Fruit fly (Drosophila melanogaster) whole organism, embryonic: ENCODE measurements around the gene CG15014.

Source experiments
- Ada2b ChIP-seq: fragments of 200-800 bp; sonication (Bioruptor generic); IDR thresholded peaks from 2 replicates; pipeline ENCODE4 v1.3.6; 2022; ENCODE audit warnings: missing biosample characterization, missing genetic modification characterization
- Aef1 ChIP-seq: fragments of 200-800 bp; sonication (Bioruptor generic); IDR thresholded peaks from 3 replicates; pipeline ENCODE4 v1.3.6; 2022; ENCODE audit warnings: missing biosample characterization, missing genetic modification characterization
- CG11504 ChIP-seq: fragments of 200-800 bp; sonication (Bioruptor generic); optimal IDR thresholded peaks from 3 replicates; lab custom pipeline; 2019; ENCODE audit warnings: missing biosample characterization, mild to moderate bottlenecking, missing genetic modification characterization, moderate library complexity
- CG12659 ChIP-seq: fragments of 200-800 bp; sonication (Bioruptor generic); optimal IDR thresholded peaks from 3 replicates; lab custom pipeline; 2017; ENCODE audit warnings: mild to moderate bottlenecking, missing biosample characterization, missing genetic modification reagents, missing genetic modification characterization
- CG15601 ChIP-seq: fragments of 200-800 bp; sonication (Bioruptor generic); optimal IDR thresholded peaks from 3 replicates; lab custom pipeline; 2019; ENCODE audit warnings: missing biosample characterization, mild to moderate bottlenecking, missing genetic modification characterization, moderate library complexity
- CG17361 ChIP-seq: fragments of 200-800 bp; sonication (Bioruptor generic); IDR thresholded peaks from 3 replicates; pipeline ENCODE4 v1.3.6; 2022; ENCODE audit warnings: missing biosample characterization, missing genetic modification characterization
- CG6689 ChIP-seq: fragments of 200-800 bp; sonication (Bioruptor generic); IDR thresholded peaks from 2 replicates; pipeline ENCODE4 v1.3.6; 2022; ENCODE audit warnings: missing biosample characterization, missing genetic modification characterization
- CG7928 ChIP-seq: fragments of 200-800 bp; sonication (Bioruptor generic); optimal IDR thresholded peaks from 2 replicates; lab custom pipeline; 2017; ENCODE audit warnings: missing biosample characterization, mild to moderate bottlenecking, missing genetic modification characterization
- Drgx ChIP-seq: fragments of 200-800 bp; sonication (Bioruptor generic); IDR thresholded peaks from 2 replicates; pipeline ENCODE4 v1.3.6; 2022; ENCODE audit warnings: missing biosample characterization, missing genetic modification characterization
- Ets65A ChIP-seq: fragments of 200-800 bp; sonication (Bioruptor generic); peaks from one replicate; lab custom pipeline; 2016; ENCODE audit warnings: missing biosample characterization, missing genetic modification characterization
- H15 ChIP-seq: fragments of 200-800 bp; sonication (Bioruptor generic); IDR thresholded peaks from 3 replicates; pipeline ENCODE4 v1.3.6; 2022; ENCODE audit warnings: missing biosample characterization, missing genetic modification characterization
- HLH3B ChIP-seq: fragments of 200-800 bp; sonication (Bioruptor generic); IDR thresholded peaks from 2 replicates; pipeline ENCODE4 v1.3.6; 2022; ENCODE audit warnings: missing biosample characterization, missing genetic modification characterization
- Med ChIP-seq: fragments of 200-800 bp; sonication (Bioruptor generic); peaks from one replicate; lab custom pipeline; 2016; ENCODE audit warnings: missing biosample characterization, missing genetic modification characterization, mild to moderate bottlenecking, inconsistent platforms, moderate library complexity
- Neu2 ChIP-seq: fragments of 200-800 bp; sonication (Bioruptor generic); optimal IDR thresholded peaks from 3 replicates; lab custom pipeline; 2016; ENCODE audit warnings: missing biosample characterization, missing genetic modification characterization, borderline replicate concordance
- Nf-YA ChIP-seq: fragments of 200-800 bp; sonication (Bioruptor generic); IDR thresholded peaks from 2 replicates; pipeline ENCODE4 v1.3.6; 2022; ENCODE audit warnings: missing biosample characterization, missing genetic modification characterization
- Sox102F ChIP-seq: fragments of 200-800 bp; sonication (Bioruptor generic); optimal IDR thresholded peaks from 2 replicates; lab custom pipeline; 2018; ENCODE audit warnings: missing biosample characterization, mild to moderate bottlenecking, missing genetic modification characterization, moderate library complexity
- Xrp1 ChIP-seq: fragments of 200-800 bp; sonication (Bioruptor generic); IDR thresholded peaks from 2 replicates; pipeline ENCODE4 v1.3.6; 2022; ENCODE audit warnings: missing biosample characterization, missing genetic modification characterization
- ash1 ChIP-seq: fragments of 200-800 bp; sonication (Bioruptor generic); optimal IDR thresholded peaks from 2 replicates; lab custom pipeline; 2018; ENCODE audit warnings: missing biosample characterization, mild to moderate bottlenecking, missing genetic modification characterization
- az2 ChIP-seq: fragments of 200-800 bp; sonication (Bioruptor generic); optimal IDR thresholded peaks from 3 replicates; lab custom pipeline; 2016; ENCODE audit warnings: missing biosample characterization, missing genetic modification characterization
- bsh ChIP-seq, 2 experiments: fragments of 200-800 bp; sonication (Bioruptor generic); optimal IDR thresholded peaks; 2 replicates each; lab custom pipeline; 2017 to 2018; ENCODE audit warnings: mild to moderate bottlenecking in 2 of 2, missing biosample characterization in 2 of 2, missing genetic modification characterization in 2 of 2, moderate library complexity in 1 of 2
- chinmo ChIP-seq: fragments of 200-800 bp; sonication (Bioruptor generic); IDR thresholded peaks from 4 replicates; pipeline ENCODE4 v1.3.6; 2022; ENCODE audit warnings: missing biosample characterization, missing genetic modification characterization; ENCODE audit not compliant: partially characterized antibody
- crc ChIP-seq: fragments of 200-800 bp; sonication (Bioruptor generic); optimal IDR thresholded peaks from 2 replicates; lab custom pipeline; 2016; ENCODE audit warnings: missing biosample characterization, missing genetic modification characterization
- dmrt99B ChIP-seq: fragments of 200-800 bp; sonication (Bioruptor generic); optimal IDR thresholded peaks from 2 replicates; lab custom pipeline; 2018; ENCODE audit warnings: missing biosample characterization, mild to moderate bottlenecking, missing genetic modification characterization, moderate library complexity
- grau ChIP-seq: fragments of 200-800 bp; optimal IDR thresholded peaks from 3 replicates; lab custom pipeline; 2019; ENCODE audit warnings: missing biosample characterization, mild to moderate bottlenecking, missing genetic modification characterization, moderate library complexity
- grn ChIP-seq: fragments of 200-800 bp; sonication (Bioruptor generic); optimal IDR thresholded peaks from 3 replicates; lab custom pipeline; 2017; ENCODE audit warnings: missing biosample characterization, missing genetic modification characterization
- gsb ChIP-seq: fragments of 200-800 bp; sonication (Bioruptor generic); IDR thresholded peaks from 2 replicates; pipeline ENCODE4 v1.3.6; 2022; ENCODE audit warnings: missing biosample characterization, missing genetic modification characterization
- gsb-n ChIP-seq: fragments of 200-800 bp; sonication (Bioruptor generic); optimal IDR thresholded peaks from 3 replicates; lab custom pipeline; 2018; ENCODE audit warnings: missing biosample characterization, mild to moderate bottlenecking, missing genetic modification characterization
- hkb ChIP-seq, 2 experiments: fragments of 200-800 bp in 1 of 2; fragments of >200 bp in 1 of 2; sonication (Bioruptor generic) in 1 of 2; IDR thresholded peaks in 1 of 2; optimal IDR thresholded peaks in 1 of 2; 2 replicates each; pipeline versions ENCODE4 v1.3.6 to Lab custom; 2017 to 2022; ENCODE audit warnings: missing biosample characterization in 1 of 2, missing genetic modification characterization in 1 of 2
- kah ChIP-seq: fragments of 200-800 bp; sonication (Bioruptor generic); optimal IDR thresholded peaks from 2 replicates; lab custom pipeline; 2018; ENCODE audit warnings: missing biosample characterization, mild to moderate bottlenecking, missing genetic modification characterization
- kay ChIP-seq: fragments of 200-800 bp; sonication (Bioruptor generic); optimal IDR thresholded peaks from 2 replicates; lab custom pipeline; 2016; ENCODE audit warnings: missing biosample characterization, missing genetic modification characterization
- lmd ChIP-seq: fragments of 200-800 bp; sonication (Bioruptor generic); IDR thresholded peaks from 2 replicates; pipeline ENCODE4 v1.3.6; 2022; ENCODE audit warnings: missing biosample characterization, missing genetic modification characterization
- nmo ChIP-seq: fragments of 200-800 bp; sonication (Bioruptor generic); optimal IDR thresholded peaks from 2 replicates; lab custom pipeline; 2018; ENCODE audit warnings: missing biosample characterization, mild to moderate bottlenecking, missing genetic modification characterization, moderate library complexity
- nom ChIP-seq: fragments of 200-800 bp; sonication (Bioruptor generic); optimal IDR thresholded peaks from 2 replicates; lab custom pipeline; 2017; ENCODE audit warnings: missing biosample characterization, missing genetic modification characterization, mild to moderate bottlenecking, moderate library complexity, missing genetic modification reagents
- prd ChIP-seq, 3 experiments: fragments of >200 bp in 2 of 3; fragments of 200-800 bp in 1 of 3; sonication (Bioruptor generic) in 1 of 3; optimal IDR thresholded peaks in 2 of 3; IDR thresholded peaks in 1 of 3; 2 replicates in 2 of 3; 3 replicates in 1 of 3; pipeline versions ENCODE4 v1.3.6 to Lab custom; 2017 to 2022; ENCODE audit warnings: missing biosample characterization in 1 of 3, missing genetic modification characterization in 1 of 3
- schlank ChIP-seq: fragments of 200-800 bp; sonication (Bioruptor generic); optimal IDR thresholded peaks from 2 replicates; lab custom pipeline; 2018; ENCODE audit warnings: missing biosample characterization, mild to moderate bottlenecking, missing genetic modification characterization
- sens ChIP-seq: fragments of 200-800 bp; sonication (Bioruptor generic); peaks from one replicate; lab custom pipeline; 2016; ENCODE audit warnings: missing biosample characterization, missing genetic modification characterization
- sisA ChIP-seq: fragments of 200-800 bp; sonication (Bioruptor generic); IDR thresholded peaks from 2 replicates; pipeline ENCODE4 v1.3.6; 2022; ENCODE audit warnings: missing biosample characterization, missing genetic modification characterization
- sqz ChIP-seq: fragments of 200-800 bp; sonication (Bioruptor generic); optimal IDR thresholded peaks from 3 replicates; lab custom pipeline; 2018; ENCODE audit warnings: missing biosample characterization, mild to moderate bottlenecking, missing genetic modification characterization
- ttk ChIP-seq: fragments of 200-800 bp; sonication (Bioruptor generic); IDR thresholded peaks from 2 replicates; pipeline ENCODE4 v2.1.2; 2022; ENCODE audit warnings: missing biosample characterization, missing genetic modification characterization
- vvl ChIP-seq: fragments of 200-800 bp; sonication (Bioruptor generic); IDR thresholded peaks from 2 replicates; pipeline ENCODE4 v1.3.6; 2022; ENCODE audit warnings: missing biosample characterization, missing genetic modification characterization

The CG15014 gene

DNA sequence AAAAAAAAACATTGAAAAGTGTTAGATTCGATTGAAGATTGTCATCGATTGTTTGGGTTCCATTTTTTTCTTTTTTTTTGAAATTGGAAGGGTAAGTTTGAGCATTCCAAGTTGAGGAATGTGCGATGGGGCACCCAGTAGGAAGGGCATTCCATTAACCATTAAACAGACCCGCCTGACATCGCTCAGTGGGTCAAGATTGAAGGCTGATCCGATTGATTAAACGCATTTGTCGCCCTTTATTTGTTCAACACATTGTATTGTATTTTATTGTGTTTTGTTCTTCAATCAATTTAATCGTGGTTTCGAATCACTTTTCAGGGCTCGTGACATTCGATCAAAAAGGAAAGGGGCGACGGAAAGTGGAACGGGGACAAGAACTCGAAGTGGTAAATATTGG is 19.0 kb upstream of the CG15014 start (continued):
- TF ChIP-seq CG15601 (tag; lab: Kevin White, UChicago) = peak; percentile 47
- no peak for TF ChIP-seq kah
- no peak for TF ChIP-seq nmo (GFP tag; lab: Kevin White, UChicago)
- TF ChIP-seq grau (tag; lab: Kevin White, UChicago) = no peak
- TF ChIP-seq az2 (GFP tag; lab: Kevin White, UChicago) = no peak
- peak; percentile 90 for TF ChIP-seq grn (GFP tag; lab: Kevin White, UChicago)
- peak; percentile 41 for TF ChIP-seq sqz (GFP tag; lab: Kevin White, UChicago)

DNA sequence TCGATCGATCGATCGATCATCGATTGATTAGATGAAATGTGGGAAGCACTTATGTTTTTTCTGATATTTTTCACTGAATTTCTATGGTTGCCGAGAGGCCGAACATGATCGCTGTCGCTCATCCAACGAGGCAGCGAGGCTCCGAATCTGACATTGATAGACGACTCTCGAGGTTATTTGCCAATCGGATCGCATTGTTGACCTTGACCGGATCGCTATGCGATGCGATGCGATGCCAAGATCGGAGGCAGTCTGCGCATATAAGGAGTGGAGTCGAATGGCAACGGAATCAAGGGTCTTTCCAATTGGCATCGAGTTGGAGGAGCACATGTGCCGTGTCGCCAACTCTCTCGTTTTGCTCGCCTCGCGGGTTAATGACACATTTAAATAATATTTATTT is 18.2 kb upstream of the CG15014 start:
- TF ChIP-seq gsb (no peak), chinmo (0 out of 4 replicates have a peak, but pooled peaks have one; percentile 26)

DNA sequence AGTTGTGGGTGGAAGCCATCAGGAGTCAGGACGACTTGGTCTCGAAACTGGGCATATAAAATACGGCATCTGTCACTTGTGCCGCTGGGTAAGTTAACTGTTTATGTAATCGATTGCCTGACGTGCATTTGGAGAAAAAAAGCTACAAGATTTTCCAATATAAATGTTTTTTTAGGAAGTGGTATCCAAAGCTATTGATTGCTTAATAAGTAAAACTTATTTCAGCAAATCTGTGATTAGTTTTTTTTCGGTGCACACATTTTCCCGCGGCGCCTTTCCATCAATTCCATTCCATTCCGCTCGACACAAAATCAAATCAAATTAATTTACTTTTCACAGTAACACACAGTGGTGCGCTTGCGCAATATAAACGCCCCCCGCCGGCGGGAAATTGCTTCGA is 17.5 kb upstream of the CG15014 start:
- TF ChIP-seq lmd (peak; percentile 25; the same call in 1 of the 2 replicates), HLH3B (GFP tag; lab: Robert Waterston, UW) (0 out of 2 replicates have a peak, but pooled peaks have one; percentile 11), schlank (tag; lab: Kevin White, UChicago) (no peak), Drgx (GFP tag; lab: Robert Waterston, UW) (peak; percentile 59), prd (optimal IDR thresholded peaks at IDR 0.05; lab: Kevin White, UChicago) (no peak), prd (GFP tag; IDR thresholded peaks at IDR 0.05; lab: Robert Waterston, UW) (peak; percentile 64; the same call in 2 of the 3 replicates), Aef1 (GFP tag; lab: Robert Waterston, UW) (0 out of 3 replicates have a peak, but pooled peaks have one; percentile 12), gsb-n (tag; lab: Kevin White, UChicago) (no peak), crc (GFP tag; lab: Kevin White, UChicago) (no peak), CG17361 (GFP tag; lab: Robert Waterston, UW) (0 out of 3 replicates have a peak, but pooled peaks have one; percentile 9), dmrt99B (tag; lab: Kevin White, UChicago) (peak; percentile 0), sisA (0 out of 2 replicates have a peak, but pooled peaks have one; percentile 12), CG7928 (GFP tag; lab: Kevin White, UChicago) (no peak), H15 (GFP tag; lab: Robert Waterston, UW) (0 out of 3 replicates have a peak, but pooled peaks have one; percentile 39), kay (GFP tag; lab: Kevin White, UChicago) (no peak), CG6689 (peak; percentile 28; the same call in 1 of the 2 replicates), ttk (GFP tag; lab: Robert Waterston, UW) (peak; percentile 37; the same call in 1 of the 2 replicates), vvl (peak; percentile 32; the same call in 1 of the 2 replicates), Med (GFP tag; lab: Kevin White, UChicago) (peak; percentile 14), CG11504 (tag; lab: Kevin White, UChicago) (peak; percentile 11), Neu2 (GFP tag; lab: Kevin White, UChicago) (no peak), Sox102F (no peak), Ada2b (GFP tag; lab: Robert Waterston, UW) (peak; percentile 24; the same call in 1 of the 2 replicates), Xrp1 (GFP tag; lab: Robert Waterston, UW) (0 out of 2 replicates have a peak, but pooled peaks have one; percentile 23), Nf-YA (GFP tag; lab: Robert Waterston, UW) (no peak), hkb (optimal IDR thresholded peaks at IDR 0.05; lab: Kevin White, UChicago) (no peak), hkb (GFP tag; IDR thresholded peaks at IDR 0.05; lab: Robert Waterston, UW) (peak; percentile 51; the same call in 1 of the 2 replicates)

DNA sequence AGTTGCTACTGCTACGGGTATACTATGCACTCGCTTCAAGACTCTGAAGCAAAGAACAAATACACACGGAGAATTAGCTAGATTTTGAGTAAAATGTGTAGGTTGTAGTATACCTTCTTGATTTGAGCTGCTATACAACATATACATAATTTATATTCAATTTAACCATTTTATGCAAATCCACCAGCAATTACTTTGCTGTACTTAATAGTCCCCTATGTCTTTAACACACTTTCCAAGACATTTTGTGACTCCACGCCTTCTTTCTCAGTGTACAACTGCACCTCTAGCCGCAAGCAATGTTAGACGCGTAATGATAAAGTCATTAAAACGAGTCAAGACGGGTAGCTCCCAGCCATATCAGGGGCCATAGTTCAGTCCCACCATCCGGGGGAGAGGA is 14.5 kb upstream of the CG15014 start:
- TF ChIP-seq sens (GFP tag; lab: Kevin White, UChicago) (peak; percentile 88), nom (GFP tag; lab: Kevin White, UChicago) (peak; percentile 82), hkb (optimal IDR thresholded peaks at IDR 0.05; lab: Kevin White, UChicago) (no peak), hkb (GFP tag; IDR thresholded peaks at IDR 0.05; lab: Robert Waterston, UW) (0 out of 2 replicates have a peak, but pooled peaks have one; percentile 36), ash1 (no peak), bsh (GFP tag; optimal IDR thresholded peaks at IDR 0.05; lab: Kevin White, UChicago) (peak in 1 of 2 experiments; percentile 20), CG12659 (GFP tag; lab: Kevin White, UChicago) (no peak), CG11504 (tag; lab: Kevin White, UChicago) (peak; percentile 10), dmrt99B (tag; lab: Kevin White, UChicago) (no peak), Med (GFP tag; lab: Kevin White, UChicago) (peak; percentile 9), Ets65A (peak; percentile 76), Drgx (GFP tag; lab: Robert Waterston, UW) (peak; percentile 70)
